Worm (Caenorhabditis elegans) whole organism, late embryonic: ENCODE measurements around the gene C26F1.1.

Source experiments
- K09A11.1 ChIP-seq: sonication (generic microtip); optimal IDR thresholded peaks from 2 replicates; lab custom pipeline; 2017; ENCODE audit warnings: antibody characterized with exemption, mild to moderate bottlenecking, missing genetic modification characterization, missing compliant biosample characterization; ENCODE audit not compliant: insufficient read depth
- ama-1 ChIP-seq: fragments of 150-350 bp; optimal IDR thresholded peaks from 2 replicates; lab custom pipeline; 2014
- ceh-31 ChIP-seq: sonication (generic microtip); optimal IDR thresholded peaks from 2 replicates; lab custom pipeline; 2016; ENCODE audit warnings: missing genetic modification characterization, missing compliant biosample characterization
- nfya-1 ChIP-seq: sonication (generic microtip); optimal IDR thresholded peaks from 2 replicates; lab custom pipeline; 2017; ENCODE audit warnings: missing genetic modification characterization, mild to moderate bottlenecking, missing compliant biosample characterization, antibody characterized with exemption, moderate library complexity
- npax-4 ChIP-seq: sonication (generic microtip); optimal IDR thresholded peaks from 2 replicates; lab custom pipeline; 2016; ENCODE audit warnings: missing genetic modification characterization, missing compliant biosample characterization
- ref-2 ChIP-seq: sonication (generic microtip); optimal IDR thresholded peaks from 2 replicates; lab custom pipeline; 2016; ENCODE audit warnings: missing genetic modification characterization, missing compliant biosample characterization
- unc-86 ChIP-seq: sonication (generic microtip); optimal IDR thresholded peaks from 2 replicates; lab custom pipeline; 2016; ENCODE audit warnings: missing genetic modification characterization, missing compliant biosample characterization

DNA sequence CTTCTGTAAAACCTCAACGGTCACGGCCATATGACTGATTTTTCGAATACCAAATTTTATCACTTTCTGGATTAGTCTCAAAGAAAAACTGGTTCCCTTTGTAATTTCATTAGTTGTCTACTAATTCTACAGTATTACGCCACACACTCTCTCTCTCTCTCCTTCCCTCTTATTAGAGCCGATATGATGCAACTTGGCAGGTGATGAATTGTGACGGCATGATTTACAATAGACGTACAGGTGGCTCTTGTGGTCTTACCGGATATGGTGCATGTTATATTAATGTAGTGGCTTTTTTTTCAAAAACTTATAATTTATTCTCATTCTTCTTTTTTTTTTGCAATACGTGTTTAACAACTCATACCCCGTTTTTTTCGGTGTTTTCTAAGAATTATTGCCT lies 43.3 kb upstream of the C26F1.1 start:
- TF ChIP-seq K09A11.1 (tag; lab: Kevin White, UChicago) (no peak), ceh-31 (tag; lab: Kevin White, UChicago) (no peak), nfya-1 (tag; lab: Kevin White, UChicago) (no peak), ama-1 (lab: Kevin White, UChicago) (no peak), unc-86 (tag; lab: Kevin White, UChicago) (no peak), ref-2 (no peak), npax-4 (tag; lab: Kevin White, UChicago) (no peak)
